Fruit fly (Drosophila melanogaster) S2 (cell line): ENCODE data around the gene CG43998.

Experiments
- CG8478 ChIP-seq: fragments of >200 bp; optimal IDR thresholded peaks from 2 replicates; lab custom pipeline; 2018
- CTCF ChIP-seq, 2 experiments: fragments of >200 bp; optimal IDR thresholded peaks; 2 replicates each; lab custom pipeline; 2018

- TF ChIP-seq CG8478: no peak
- peak; percentile 57 to 65 for TF ChIP-seq CTCF (optimal IDR thresholded peaks at IDR 0.05; lab: Kevin White, UChicago)
Observed at dm6 chr3R:23900092-23900491, 28.7 kb downstream of the CG43998 start.
